Fruit fly (Drosophila melanogaster) whole organism, embryonic: ENCODE measurements around the gene CG13077.
A peak's percentile ranks its signal among the peaks of the same experiment; 100 is the strongest.

Experiments
- Bdp1 ChIP-seq: fragments of 200-800 bp; sonication (Bioruptor generic); optimal IDR thresholded peaks from 3 replicates; lab custom pipeline; 2016; ENCODE audit warnings: missing biosample characterization, missing genetic modification characterization
- BtbVII ChIP-seq: fragments of 200-800 bp; sonication (Bioruptor generic); optimal IDR thresholded peaks from 3 replicates; lab custom pipeline; 2017; ENCODE audit warnings: missing biosample characterization, mild to moderate bottlenecking, missing genetic modification characterization
- CG12071 ChIP-seq: fragments of 200-800 bp; sonication (Bioruptor generic); optimal IDR thresholded peaks from 3 replicates; lab custom pipeline; 2018; ENCODE audit warnings: missing biosample characterization, mild to moderate bottlenecking, missing genetic modification characterization
- CG12104 ChIP-seq: fragments of 200-800 bp; sonication (Bioruptor generic); optimal IDR thresholded peaks from 3 replicates; lab custom pipeline; 2016; ENCODE audit warnings: missing biosample characterization, missing genetic modification characterization
- CG15514 ChIP-seq: fragments of 200-800 bp; sonication (Bioruptor generic); optimal IDR thresholded peaks from 3 replicates; lab custom pipeline; 2017; ENCODE audit warnings: missing biosample characterization, missing genetic modification characterization, mild to moderate bottlenecking, moderate library complexity, missing genetic modification reagents
- CG15696 ChIP-seq: fragments of 200-800 bp; sonication (Bioruptor generic); optimal IDR thresholded peaks from 2 replicates; lab custom pipeline; 2019; ENCODE audit warnings: missing biosample characterization, mild to moderate bottlenecking, missing genetic modification characterization, moderate library complexity
- CG17912 ChIP-seq: fragments of 200-800 bp; sonication (Bioruptor generic); optimal IDR thresholded peaks from 2 replicates; lab custom pipeline; 2018; ENCODE audit warnings: missing biosample characterization, mild to moderate bottlenecking, missing genetic modification characterization
- CG18011 ChIP-seq: fragments of 200-800 bp; sonication (Bioruptor generic); optimal IDR thresholded peaks from 2 replicates; lab custom pipeline; 2017; ENCODE audit warnings: missing biosample characterization, missing genetic modification characterization, mild to moderate bottlenecking, moderate library complexity, missing genotype
- CG18476 ChIP-seq: fragments of 200-800 bp; sonication (Bioruptor generic); optimal IDR thresholded peaks from 2 replicates; lab custom pipeline; 2016; ENCODE audit warnings: missing biosample characterization, mild to moderate bottlenecking, missing genetic modification characterization
- CG2875 ChIP-seq: fragments of 200-800 bp; sonication (Bioruptor generic); optimal IDR thresholded peaks from 2 replicates; lab custom pipeline; 2017; ENCODE audit warnings: missing biosample characterization, mild to moderate bottlenecking, missing genetic modification characterization, missing genetic modification reagents
- CG32772 ChIP-seq: fragments of 200-800 bp; sonication (Bioruptor generic); IDR thresholded peaks from 2 replicates; pipeline ENCODE4 v1.3.6; 2022; ENCODE audit warnings: missing biosample characterization, missing genetic modification characterization
- CG3281 ChIP-seq: fragments of 200-800 bp; sonication (Bioruptor generic); optimal IDR thresholded peaks from 3 replicates; lab custom pipeline; 2017; ENCODE audit warnings: missing biosample characterization, mild to moderate bottlenecking, missing genetic modification characterization
- CG6765 ChIP-seq: fragments of 200-800 bp; sonication (Bioruptor generic); optimal IDR thresholded peaks from 3 replicates; lab custom pipeline; 2017; ENCODE audit warnings: missing biosample characterization, mild to moderate bottlenecking, missing genetic modification characterization
- CG7839 ChIP-seq: fragments of 200-800 bp; sonication (Bioruptor generic); optimal IDR thresholded peaks from 3 replicates; lab custom pipeline; 2018; ENCODE audit warnings: missing biosample characterization, mild to moderate bottlenecking, missing genetic modification characterization, moderate library complexity
- CG8944 ChIP-seq: fragments of 200-800 bp; sonication (Bioruptor generic); optimal IDR thresholded peaks from 3 replicates; lab custom pipeline; 2016; ENCODE audit warnings: missing biosample characterization, missing genetic modification characterization
- Dip2 ChIP-seq: fragments of 200-800 bp; sonication (Bioruptor generic); IDR thresholded peaks from 2 replicates; pipeline ENCODE4 v1.3.6; 2022; ENCODE audit warnings: missing biosample characterization, missing genetic modification characterization
- Dref ChIP-seq: fragments of 200-800 bp; sonication (Bioruptor generic); IDR thresholded peaks from 2 replicates; pipeline ENCODE4 v1.3.6; 2022; ENCODE audit warnings: missing biosample characterization, missing genetic modification characterization
- Hr78 ChIP-seq, 2 experiments: fragments of 200-800 bp in 1 of 2; fragments of >200 bp in 1 of 2; sonication (Bioruptor generic) in 1 of 2; optimal IDR thresholded peaks; 2 replicates each; lab custom pipeline; 2017 to 2019; ENCODE audit warnings: missing biosample characterization in 2 of 2, missing genetic modification characterization in 2 of 2, mild to moderate bottlenecking in 1 of 2, moderate library complexity in 1 of 2
- Hsf ChIP-seq: fragments of 200-800 bp; sonication (Bioruptor generic); optimal IDR thresholded peaks from 3 replicates; lab custom pipeline; 2016; ENCODE audit warnings: missing biosample characterization, missing genetic modification characterization
- Kr ChIP-seq: fragments of 200-800 bp; sonication (Bioruptor generic); optimal IDR thresholded peaks from 2 replicates; lab custom pipeline; 2017; ENCODE audit warnings: missing biosample characterization, mild to moderate bottlenecking, missing genetic modification characterization
- Med ChIP-seq: fragments of 200-800 bp; sonication (Bioruptor generic); peaks from one replicate; lab custom pipeline; 2016; ENCODE audit warnings: missing biosample characterization, missing genetic modification characterization, mild to moderate bottlenecking, inconsistent platforms, moderate library complexity
- Myb ChIP-seq: fragments of 200-800 bp; sonication (Bioruptor generic); optimal IDR thresholded peaks from 2 replicates; lab custom pipeline; 2016; ENCODE audit warnings: missing biosample characterization, missing genetic modification characterization
- Opbp ChIP-seq: fragments of 200-800 bp; sonication (Bioruptor generic); IDR thresholded peaks from 3 replicates; pipeline ENCODE4 v1.3.6; 2022; ENCODE audit warnings: missing biosample characterization, missing genetic modification characterization; ENCODE audit not compliant: partially characterized antibody
- Pdp1 ChIP-seq, 2 experiments: fragments of 200-800 bp; sonication (Bioruptor generic); optimal IDR thresholded peaks; 3 replicates each; lab custom pipeline; 2016; ENCODE audit warnings: missing biosample characterization in 2 of 2, missing genetic modification characterization in 2 of 2, mild to moderate bottlenecking in 1 of 2, moderate library complexity in 1 of 2
- Xrp1 ChIP-seq: fragments of 200-800 bp; sonication (Bioruptor generic); IDR thresholded peaks from 2 replicates; pipeline ENCODE4 v1.3.6; 2022; ENCODE audit warnings: missing biosample characterization, missing genetic modification characterization
- ase ChIP-seq: fragments of 200-800 bp; sonication (Bioruptor generic); IDR thresholded peaks from 3 replicates; pipeline ENCODE4 v1.3.6; 2022; ENCODE audit warnings: missing biosample characterization, missing genetic modification characterization
- caup ChIP-seq: fragments of 200-800 bp; sonication (Bioruptor generic); optimal IDR thresholded peaks from 3 replicates; lab custom pipeline; 2017; ENCODE audit warnings: missing biosample characterization, mild to moderate bottlenecking, missing genetic modification characterization, moderate library complexity; ENCODE audit not compliant: severe bottlenecking
- chif ChIP-seq, 2 experiments: fragments of 200-800 bp; sonication (Bioruptor generic); optimal IDR thresholded peaks; 3 replicates each; lab custom pipeline; 2016; ENCODE audit warnings: missing biosample characterization in 2 of 2, missing genetic modification characterization in 2 of 2
- da ChIP-seq: fragments of 200-800 bp; sonication (Bioruptor generic); optimal IDR thresholded peaks from 2 replicates; lab custom pipeline; 2016; ENCODE audit warnings: missing biosample characterization, missing genetic modification characterization
- emc ChIP-seq: fragments of 200-800 bp; sonication (Bioruptor generic); optimal IDR thresholded peaks from 2 replicates; lab custom pipeline; 2016; ENCODE audit warnings: missing biosample characterization, missing genetic modification characterization
- esg ChIP-seq: fragments of 200-800 bp; sonication (Bioruptor generic); conservative IDR thresholded peaks from 2 replicates; pipeline ENCODE4 v1.3.6; 2022; ENCODE audit warnings: missing biosample characterization, missing genetic modification characterization
- eyg ChIP-seq: fragments of 200-800 bp; sonication (Bioruptor generic); optimal IDR thresholded peaks from 3 replicates; lab custom pipeline; 2016; ENCODE audit warnings: missing biosample characterization, missing genetic modification characterization
- gem ChIP-seq: fragments of 200-800 bp; sonication (Bioruptor generic); optimal IDR thresholded peaks from 2 replicates; lab custom pipeline; 2019; ENCODE audit warnings: missing biosample characterization, mild to moderate bottlenecking, missing genetic modification characterization, moderate library complexity
- grau ChIP-seq: fragments of 200-800 bp; optimal IDR thresholded peaks from 3 replicates; lab custom pipeline; 2019; ENCODE audit warnings: missing biosample characterization, mild to moderate bottlenecking, missing genetic modification characterization, moderate library complexity
- inv ChIP-seq: fragments of 200-800 bp; sonication (Bioruptor generic); IDR thresholded peaks from 2 replicates; pipeline ENCODE4 v1.3.6; 2022; ENCODE audit warnings: missing biosample characterization, missing genetic modification characterization; ENCODE audit not compliant: partially characterized antibody
- knrl ChIP-seq: fragments of 200-800 bp; sonication (Bioruptor generic); IDR thresholded peaks from 3 replicates; pipeline ENCODE4 v1.3.6; 2022; ENCODE audit warnings: missing biosample characterization, missing genetic modification characterization; ENCODE audit not compliant: partially characterized antibody
- lilli ChIP-seq: fragments of 200-800 bp; sonication (Bioruptor generic); optimal IDR thresholded peaks from 3 replicates; lab custom pipeline; 2016; ENCODE audit warnings: missing biosample characterization, missing genetic modification characterization
- nerfin-2 ChIP-seq: fragments of 200-800 bp; sonication (Bioruptor generic); IDR thresholded peaks from 2 replicates; pipeline ENCODE4 v1.3.6; 2022; ENCODE audit warnings: missing biosample characterization, missing genetic modification characterization; ENCODE audit not compliant: partially characterized antibody
- odd ChIP-seq: fragments of 200-800 bp; sonication (Bioruptor generic); optimal IDR thresholded peaks from 2 replicates; lab custom pipeline; 2017; ENCODE audit warnings: missing biosample characterization, mild to moderate bottlenecking, missing genetic modification characterization
- pan ChIP-seq, 4 experiments: fragments of >200 bp in 3 of 4; fragments of 200-800 bp in 1 of 4; sonication (Bioruptor generic) in 1 of 4; optimal IDR thresholded peaks in 3 of 4; IDR thresholded peaks in 1 of 4; 2 replicates each; pipeline versions ENCODE4 v1.3.6 to Lab custom; 2017 to 2022; ENCODE audit warnings: missing biosample characterization in 2 of 4, missing genetic modification characterization in 2 of 4, mixed read lengths in 1 of 4
- rib ChIP-seq: fragments of 200-800 bp; sonication (Bioruptor generic); IDR thresholded peaks from 2 replicates; pipeline ENCODE4 v1.3.6; 2022; ENCODE audit warnings: missing biosample characterization, missing genetic modification characterization
- run ChIP-seq: fragments of 200-800 bp; sonication (Bioruptor generic); optimal IDR thresholded peaks from 3 replicates; lab custom pipeline; 2018; ENCODE audit warnings: missing biosample characterization, mild to moderate bottlenecking, missing genetic modification characterization
- sens ChIP-seq: fragments of 200-800 bp; sonication (Bioruptor generic); peaks from one replicate; lab custom pipeline; 2016; ENCODE audit warnings: missing biosample characterization, missing genetic modification characterization
- tll ChIP-seq, 2 experiments: fragments of 200-800 bp in 1 of 2; fragments of >200 bp in 1 of 2; sonication (Bioruptor generic) in 1 of 2; optimal IDR thresholded peaks; 2 replicates each; lab custom pipeline; 2017 to 2019; ENCODE audit warnings: missing biosample characterization in 2 of 2, missing genetic modification characterization in 2 of 2, mild to moderate bottlenecking in 1 of 2, moderate library complexity in 1 of 2
- trem ChIP-seq: fragments of 200-800 bp; optimal IDR thresholded peaks from 3 replicates; lab custom pipeline; 2019; ENCODE audit warnings: missing biosample characterization, mild to moderate bottlenecking, missing genetic modification characterization, moderate library complexity
- twi ChIP-seq: fragments of 200-800 bp; optimal IDR thresholded peaks from 2 replicates; lab custom pipeline; 2019; ENCODE audit warnings: missing biosample characterization, mild to moderate bottlenecking, missing genetic modification characterization, moderate library complexity
- vnd ChIP-seq: fragments of 200-800 bp; sonication (Bioruptor generic); IDR thresholded peaks from 3 replicates; pipeline ENCODE4 v1.3.6; 2022; ENCODE audit warnings: missing biosample characterization, missing genetic modification characterization; ENCODE audit not compliant: partially characterized antibody
- wdn ChIP-seq: fragments of 200-800 bp; sonication (Bioruptor generic); IDR thresholded peaks from 2 replicates; pipeline ENCODE4 v1.3.6; 2022; ENCODE audit warnings: missing biosample characterization, missing genetic modification characterization

The CG13077 gene

dm6 chr2L:19582185-19582584 is 16.5 kb downstream of the CG13077 start, which contains the start of gene Hakai (continued):
- TF ChIP-seq lilli = peak; percentile 76
- no peak for TF ChIP-seq ase (GFP tag; lab: Robert Waterston, UW)
- no peak for TF ChIP-seq CG2875 (GFP tag; lab: Kevin White, UChicago)
- peak; percentile 27 for TF ChIP-seq CG18011 (GFP tag; lab: Kevin White, UChicago)
- peak; percentile 23 to 67 for TF ChIP-seq chif (GFP tag; optimal IDR thresholded peaks at IDR 0.05; lab: Kevin White, UChicago)
- peak; percentile 32; the same call in 1 of the 3 replicates for TF ChIP-seq knrl (GFP tag; lab: Robert Waterston, UW)
- TF ChIP-seq CG18476 (GFP tag; lab: Kevin White, UChicago) = peak; percentile 24
- TF ChIP-seq trem (tag; lab: Kevin White, UChicago) = peak; percentile 70
- peak; percentile 38; the same call in 1 of the 3 replicates for TF ChIP-seq vnd (GFP tag; lab: Robert Waterston, UW)
- TF ChIP-seq grau (tag; lab: Kevin White, UChicago) = peak; percentile 44
- peak; percentile 59 to 70 for TF ChIP-seq Pdp1 (GFP tag; optimal IDR thresholded peaks at IDR 0.05; lab: Kevin White, UChicago)
- no peak for TF ChIP-seq BtbVII
- peak; percentile 73 for TF ChIP-seq CG3281 (GFP tag; lab: Kevin White, UChicago)
- TF ChIP-seq emc (GFP tag; lab: Kevin White, UChicago) = peak; percentile 35
- no peak for TF ChIP-seq Dip2 (GFP tag; lab: Robert Waterston, UW)
- TF ChIP-seq caup (GFP tag; lab: Kevin White, UChicago) = peak; percentile 26
- no peak for TF ChIP-seq run (tag; lab: Kevin White, UChicago)
- peak; percentile 33; the same call in 1 of the 2 replicates for TF ChIP-seq nerfin-2 (GFP tag; lab: Robert Waterston, UW)
- TF ChIP-seq Med (GFP tag; lab: Kevin White, UChicago) = peak; percentile 96
- TF ChIP-seq tll (GFP tag; optimal IDR thresholded peaks at IDR 0.05; lab: Kevin White, UChicago) = no peak
- peak; percentile 32 for TF ChIP-seq twi (tag; lab: Kevin White, UChicago)
- TF ChIP-seq Myb (GFP tag; lab: Kevin White, UChicago) = peak; percentile 57
- no peak for TF ChIP-seq rib (GFP tag; lab: Robert Waterston, UW)
- peak; percentile 45; the same call in 1 of the 2 replicates for TF ChIP-seq Xrp1 (GFP tag; lab: Robert Waterston, UW)
- no peak for TF ChIP-seq CG12071
- TF ChIP-seq Hr78 (GFP tag; optimal IDR thresholded peaks at IDR 0.05; lab: Kevin White, UChicago) = no peak
- TF ChIP-seq CG32772 = peak; percentile 56; the same call in 1 of the 2 replicates
- no peak for TF ChIP-seq CG17912 (GFP tag; lab: Kevin White, UChicago)
- TF ChIP-seq Kr (GFP tag; lab: Kevin White, UChicago) = no peak
- TF ChIP-seq CG15696 (tag; lab: Kevin White, UChicago) = peak; percentile 33
- TF ChIP-seq CG7839 (tag; lab: Kevin White, UChicago) = peak; percentile 50
- peak; percentile 48 for TF ChIP-seq Dref (GFP tag; lab: Robert Waterston, UW)
- TF ChIP-seq sens (GFP tag; lab: Kevin White, UChicago) = peak; percentile 92
- TF ChIP-seq wdn (GFP tag; lab: Robert Waterston, UW) = no peak
- peak; percentile 48 for TF ChIP-seq esg (GFP tag; lab: Robert Waterston, UW)
- 0 out of 2 replicates have a peak, but pooled peaks have one; percentile 28 for TF ChIP-seq inv (GFP tag; lab: Robert Waterston, UW)
- TF ChIP-seq da (GFP tag; lab: Kevin White, UChicago) = peak; percentile 39
- peak; percentile 58 for TF ChIP-seq Bdp1 (GFP tag; lab: Kevin White, UChicago)
- TF ChIP-seq CG15514 = peak; percentile 97
- no peak for TF ChIP-seq CG12104 (GFP tag; lab: Kevin White, UChicago)
- TF ChIP-seq pan (optimal IDR thresholded peaks at IDR 0.05; lab: Kevin White, UChicago) = no peak
- peak in 1 of 2 experiments; percentile 50 for TF ChIP-seq pan (GFP tag; optimal IDR thresholded peaks at IDR 0.05 in 1 of 2, IDR thresholded peaks at IDR 0.05 in 1 of 2)
- no peak for TF ChIP-seq CG6765 (GFP tag; lab: Kevin White, UChicago)
- no peak for TF ChIP-seq odd (GFP tag; lab: Kevin White, UChicago)
- TF ChIP-seq Hsf (GFP tag; lab: Kevin White, UChicago) = peak; percentile 53
- TF ChIP-seq Opbp (GFP tag; lab: Robert Waterston, UW) = 0 out of 3 replicates have a peak, but pooled peaks have one; percentile 20
- peak; percentile 56 for TF ChIP-seq CG8944 (GFP tag; lab: Kevin White, UChicago)
- TF ChIP-seq eyg = peak; percentile 58
- peak; percentile 36 for TF ChIP-seq gem
